Worm (Caenorhabditis elegans) whole organism, L4 larva: Measurements from ENCODE around the gene tbx-43.

Source experiments
- D1046.2 ChIP-seq: fragments of 200-800 bp; sonication (Bioruptor generic); IDR thresholded peaks from 2 replicates; pipeline ENCODE4 v1.3.6; 2022; ENCODE audit warnings: missing genetic modification characterization, missing compliant biosample characterization
- F26F4.8 ChIP-seq: fragments of 200-800 bp; sonication (Bioruptor generic); conservative IDR thresholded peaks from 2 replicates; pipeline ENCODE4 v1.3.6; 2022; ENCODE audit warnings: missing genetic modification characterization, missing compliant biosample characterization
- F44E2.7 ChIP-seq: fragments of 200-800 bp; sonication (Bioruptor generic); IDR thresholded peaks from 2 replicates; pipeline ENCODE4 v2.1.2; 2022; ENCODE audit warnings: missing genetic modification characterization, missing compliant biosample characterization
- F49E8.2 ChIP-seq: sonication (generic microtip); optimal IDR thresholded peaks from 2 replicates; lab custom pipeline; 2016; ENCODE audit warnings: missing compliant biosample characterization, mild to moderate bottlenecking, missing genetic modification characterization, borderline replicate concordance
- T20F7.1 ChIP-seq: fragments of 200-800 bp; sonication (Bioruptor generic); optimal IDR thresholded peaks from 2 replicates; lab custom pipeline; 2018; ENCODE audit warnings: mild to moderate bottlenecking, missing genetic modification characterization, missing compliant biosample characterization
- T26A8.4 ChIP-seq: fragments of 200-800 bp; sonication (Bioruptor generic); IDR thresholded peaks from 2 replicates; pipeline ENCODE4 v1.3.6; 2022; ENCODE audit warnings: missing genetic modification characterization, missing compliant biosample characterization
- aha-1 ChIP-seq: fragments of 150-350 bp; peaks from one replicate; lab custom pipeline; 2014; ENCODE audit warnings: missing biosample characterization, missing genetic modification characterization
- ceh-32 ChIP-seq: sonication (generic microtip); optimal IDR thresholded peaks from 2 replicates; lab custom pipeline; 2016; ENCODE audit warnings: mild to moderate bottlenecking, missing genetic modification characterization, missing compliant biosample characterization; ENCODE audit not compliant: poor library complexity
- ctbp-1 ChIP-seq: fragments of 200-800 bp; sonication (Bioruptor generic); IDR thresholded peaks from 2 replicates; pipeline ENCODE4 v1.3.6; 2022; ENCODE audit warnings: missing genetic modification reagents, missing genetic modification characterization, missing compliant biosample characterization
- daf-16 ChIP-seq, 3 experiments: sonication (generic microtip); optimal IDR thresholded peaks; 2 replicates each; lab custom pipeline; 2016 to 2017; ENCODE audit warnings: missing genetic modification characterization in 3 of 3, missing genetic modification reagents in 3 of 3, mild to moderate bottlenecking in 2 of 3, missing compliant biosample characterization in 2 of 3, missing biosample characterization in 1 of 3, moderate library complexity in 1 of 3
- dmd-8 ChIP-seq: fragments of 200-800 bp; sonication (Bioruptor generic); IDR thresholded peaks from 2 replicates; pipeline ENCODE4 v1.3.6; 2022; ENCODE audit warnings: missing genetic modification characterization, missing compliant biosample characterization
- dpl-1 ChIP-seq: fragments of 150-350 bp; optimal IDR thresholded peaks from 2 replicates; lab custom pipeline; 2014; ENCODE audit warnings: missing biosample characterization, missing genetic modification reagents, missing genetic modification characterization
- dve-1 ChIP-seq: sonication (generic microtip); optimal IDR thresholded peaks from 2 replicates; lab custom pipeline; 2017; ENCODE audit warnings: antibody characterized with exemption, mild to moderate bottlenecking, missing genetic modification characterization, missing compliant biosample characterization; ENCODE audit not compliant: insufficient read depth
- egl-27 ChIP-seq: sonication (generic microtip); optimal IDR thresholded peaks from 3 replicates; lab custom pipeline; 2017; ENCODE audit warnings: missing biosample characterization, missing genetic modification reagents, missing genetic modification characterization
- hlh-11 ChIP-seq: fragments of 200-800 bp; sonication (Bioruptor generic); optimal IDR thresholded peaks from 2 replicates; lab custom pipeline; 2018; ENCODE audit warnings: mild to moderate bottlenecking, missing genetic modification characterization, missing compliant biosample characterization
- jun-1 ChIP-seq: fragments of 150-350 bp; optimal IDR thresholded peaks from 2 replicates; lab custom pipeline; 2014; ENCODE audit warnings: missing biosample characterization, missing genetic modification reagents, missing genetic modification characterization
- lim-7 ChIP-seq: fragments of 200-800 bp; sonication (Bioruptor generic); IDR thresholded peaks from 2 replicates; pipeline ENCODE4 v1.3.6; 2022; ENCODE audit warnings: missing genetic modification characterization, missing compliant biosample characterization
- lin-15B ChIP-seq: fragments of 150-350 bp; sonication (generic microtip); optimal IDR thresholded peaks from 3 replicates; lab custom pipeline; 2014; ENCODE audit warnings: missing biosample characterization, missing genetic modification characterization
- lin-29 ChIP-seq: fragments of 200-800 bp; sonication (Bioruptor generic); IDR thresholded peaks from 2 replicates; pipeline ENCODE4 v1.3.6; 2022; ENCODE audit warnings: missing genetic modification reagents, missing genetic modification characterization, missing compliant biosample characterization
- lir-3 ChIP-seq: sonication (generic microtip); optimal IDR thresholded peaks from 2 replicates; lab custom pipeline; 2016; ENCODE audit warnings: mild to moderate bottlenecking, missing genetic modification characterization, missing compliant biosample characterization
- lsy-2 ChIP-seq, 2 experiments: fragments of 150-350 bp in 1 of 2; sonication (generic microtip) in 1 of 2; optimal IDR thresholded peaks; 2 replicates each; lab custom pipeline; 2014 to 2017; ENCODE audit warnings: missing biosample characterization in 2 of 2, missing genetic modification characterization in 2 of 2
- madf-5 ChIP-seq, 2 experiments: fragments of 200-800 bp; sonication (Bioruptor generic); IDR thresholded peaks; 2 replicates each; pipeline ENCODE4 v1.3.6; 2022; ENCODE audit warnings: missing compliant biosample characterization in 2 of 2, missing genetic modification characterization in 2 of 2
- mdl-1 ChIP-seq, 2 experiments: fragments of 150-350 bp in 1 of 2; sonication (generic microtip) in 1 of 2; optimal IDR thresholded peaks; 2 replicates each; lab custom pipeline; 2014 to 2017; ENCODE audit warnings: missing biosample characterization in 2 of 2, missing genetic modification characterization in 2 of 2
- mdt-29 ChIP-seq: fragments of 200-800 bp; sonication (Bioruptor generic); IDR thresholded peaks from 2 replicates; pipeline ENCODE4 v1.3.6; 2022; ENCODE audit warnings: missing genetic modification reagents, missing genetic modification characterization, missing compliant biosample characterization
- mep-1 ChIP-seq: fragments of 150-350 bp; sonication (generic microtip); optimal IDR thresholded peaks from 3 replicates; lab custom pipeline; 2014; ENCODE audit warnings: missing biosample characterization, missing genetic modification characterization
- mes-2 ChIP-seq: sonication (generic microtip); optimal IDR thresholded peaks from 2 replicates; lab custom pipeline; 2016; ENCODE audit warnings: missing genotype, mild to moderate bottlenecking, missing genetic modification characterization, missing compliant biosample characterization; ENCODE audit not compliant: poor library complexity, severe bottlenecking
- mxl-2 ChIP-seq: fragments of 200-800 bp; sonication (Bioruptor generic); conservative IDR thresholded peaks from 2 replicates; pipeline ENCODE4 v1.3.6; 2022; ENCODE audit warnings: missing genetic modification reagents, missing genetic modification characterization, missing compliant biosample characterization
- mxl-3 ChIP-seq: fragments of 200-800 bp; sonication (Bioruptor generic); optimal IDR thresholded peaks from 2 replicates; lab custom pipeline; 2018; ENCODE audit warnings: mild to moderate bottlenecking, missing genetic modification characterization, missing compliant biosample characterization
- nhr-111 ChIP-seq: fragments of 200-800 bp; sonication (Bioruptor generic); optimal IDR thresholded peaks from 2 replicates; lab custom pipeline; 2018; ENCODE audit warnings: mild to moderate bottlenecking, missing genetic modification characterization, missing compliant biosample characterization
- nhr-237 ChIP-seq: sonication (generic microtip); optimal IDR thresholded peaks from 2 replicates; lab custom pipeline; 2017; ENCODE audit warnings: missing biosample characterization, missing genetic modification characterization
- nhr-28 ChIP-seq: fragments of 150-350 bp; optimal IDR thresholded peaks from 2 replicates; lab custom pipeline; 2014; ENCODE audit warnings: missing biosample characterization, missing genetic modification characterization
- nhr-77 ChIP-seq: fragments of 150-350 bp; optimal IDR thresholded peaks from 2 replicates; lab custom pipeline; 2014; ENCODE audit warnings: missing biosample characterization, missing genetic modification characterization
- php-3 ChIP-seq: fragments of 200-800 bp; sonication (Bioruptor generic); IDR thresholded peaks from 2 replicates; pipeline ENCODE4 v1.3.6; 2022; ENCODE audit warnings: missing genetic modification reagents, missing genetic modification characterization, missing compliant biosample characterization
- skn-1 ChIP-seq: fragments of 150-350 bp; optimal IDR thresholded peaks from 2 replicates; lab custom pipeline; 2014; ENCODE audit warnings: missing biosample characterization, missing genetic modification characterization
- spr-3 ChIP-seq: fragments of 200-800 bp; sonication (Bioruptor generic); optimal IDR thresholded peaks from 2 replicates; lab custom pipeline; 2018; ENCODE audit warnings: mild to moderate bottlenecking, missing genetic modification characterization, missing compliant biosample characterization
- tra-1 ChIP-seq: fragments of 200-800 bp; sonication (Bioruptor generic); IDR thresholded peaks from 2 replicates; pipeline ENCODE4 v1.3.6; 2022; ENCODE audit warnings: missing genetic modification reagents, missing genetic modification characterization, missing compliant biosample characterization
- unc-39 ChIP-seq: sonication (generic microtip); optimal IDR thresholded peaks from 2 replicates; lab custom pipeline; 2017; ENCODE audit warnings: missing biosample characterization, missing genetic modification characterization
- zag-1 ChIP-seq: fragments of 150-350 bp; optimal IDR thresholded peaks from 2 replicates; lab custom pipeline; 2014; ENCODE audit warnings: missing biosample characterization, missing genetic modification characterization
- zfp-2 ChIP-seq: sonication (generic microtip); optimal IDR thresholded peaks from 2 replicates; lab custom pipeline; 2016; ENCODE audit warnings: mild to moderate bottlenecking, missing genetic modification characterization, missing compliant biosample characterization
- zfp-3 ChIP-seq: fragments of 200-800 bp; sonication (Bioruptor generic); conservative IDR thresholded peaks from 2 replicates; pipeline ENCODE4 v1.3.6; 2022; ENCODE audit warnings: missing genetic modification reagents, missing genetic modification characterization, missing compliant biosample characterization
- ztf-7 ChIP-seq: fragments of 150-350 bp; optimal IDR thresholded peaks from 2 replicates; lab custom pipeline; 2014; ENCODE audit warnings: missing biosample characterization, missing genetic modification characterization

tbx-43 gene

ce11 chrIII:1785776-1786175, 15.9 kb upstream of the tbx-43 start (continued):
- TF ChIP-seq F26F4.8 (GFP tag; lab: Robert Waterston, UW): no peak
- no peak for TF ChIP-seq jun-1
- TF ChIP-seq egl-27 (tag; lab: Kevin White, UChicago): no peak
- peak; percentile 6 for TF ChIP-seq dve-1 (tag; lab: Kevin White, UChicago)
- TF ChIP-seq lir-3 (tag; lab: Kevin White, UChicago): no peak
- no peak for TF ChIP-seq madf-5 (GFP tag; IDR thresholded peaks at IDR 0.05; lab: Robert Waterston, UW)
- TF ChIP-seq tra-1 (GFP tag; lab: Robert Waterston, UW): no peak
- no peak for TF ChIP-seq nhr-111 (GFP tag; lab: Kevin White, UChicago)
- no peak for TF ChIP-seq spr-3
- no peak for TF ChIP-seq dmd-8
- TF ChIP-seq hlh-11: peak; percentile 47
- no peak for TF ChIP-seq nhr-77
- no peak for TF ChIP-seq zfp-3 (GFP tag; lab: Robert Waterston, UW)
- TF ChIP-seq ceh-32 (tag; lab: Kevin White, UChicago): no peak
- TF ChIP-seq mxl-3 (GFP tag; lab: Kevin White, UChicago): no peak
- no peak for TF ChIP-seq nhr-28 (tag; lab: Kevin White, UChicago)
- no peak for TF ChIP-seq php-3 (GFP tag; lab: Robert Waterston, UW)
- no peak for TF ChIP-seq mxl-2
- TF ChIP-seq mdl-1 (tag; optimal IDR thresholded peaks at IDR 0.05; lab: Kevin White, UChicago): peak in 1 of 2 experiments; percentile 53
- TF ChIP-seq ztf-7 (tag; lab: Kevin White, UChicago): no peak
- no peak for TF ChIP-seq skn-1 (tag; lab: Kevin White, UChicago)
- no peak for TF ChIP-seq F44E2.7 (GFP tag; lab: Robert Waterston, UW)
- no peak for TF ChIP-seq unc-39
- no peak for TF ChIP-seq lin-29 (GFP tag; lab: Robert Waterston, UW)
- no peak for TF ChIP-seq T26A8.4 (GFP tag; lab: Robert Waterston, UW)
- TF ChIP-seq zfp-2 (tag; lab: Kevin White, UChicago): no peak
- no peak for TF ChIP-seq lin-15B (tag; lab: Kevin White, UChicago)
- no peak for TF ChIP-seq mdt-29 (GFP tag; lab: Robert Waterston, UW)
- TF ChIP-seq F49E8.2 (tag; lab: Kevin White, UChicago): no peak
- TF ChIP-seq mes-2 (tag; lab: Kevin White, UChicago): peak; percentile 46
- no peak for TF ChIP-seq zag-1 (tag; lab: Kevin White, UChicago)
- no peak for TF ChIP-seq nhr-237 (tag; lab: Kevin White, UChicago)
- no peak for TF ChIP-seq lim-7

- no peak for TF ChIP-seq T20F7.1
- TF ChIP-seq F49E8.2 (tag; lab: Kevin White, UChicago): no peak
- TF ChIP-seq daf-16 (GFP tag; optimal IDR thresholded peaks at IDR 0.05; lab: Kevin White, UChicago): no peak
- peak; percentile 8 for TF ChIP-seq daf-16 (tag; optimal IDR thresholded peaks at IDR 0.05; lab: Kevin White, UChicago)
- no peak for TF ChIP-seq php-3 (GFP tag; lab: Robert Waterston, UW)
These were observed 8.1 kb upstream of the tbx-43 start, which contains the start of gene Y39A3CL.4 for ce11 chrIII:1777969-1778368. Gene Y39A3CL.4 (minus strand): TSS chrIII:1778069.

ce11 chrIII:1777468-1777867, 7.6 kb upstream of the tbx-43 start, which contains the start of gene Y39A3CL.3:
Gene Y39A3CL.3 (plus strand): TSS chrIII:1777802.
- TF ChIP-seq dpl-1 (GFP tag; lab: Kevin White, UChicago) (peak; percentile 51), aha-1 (tag; lab: Kevin White, UChicago) (peak; percentile 50), mes-2 (tag; lab: Kevin White, UChicago) (peak; percentile 58), D1046.2 (GFP tag; lab: Robert Waterston, UW) (no peak), mep-1 (tag; lab: Kevin White, UChicago) (peak; percentile 3), lin-29 (GFP tag; lab: Robert Waterston, UW) (no peak), lsy-2 (tag; optimal IDR thresholded peaks at IDR 0.05; lab: Kevin White, UChicago) (peak; percentile 58 to 97), hlh-11 (no peak), ctbp-1 (GFP tag; lab: Robert Waterston, UW) (no peak)
